Worm (Caenorhabditis elegans) whole organism, young adult: ENCODE results near the gene K03H1.13.
A peak's percentile ranks its signal among the peaks of the same experiment; 100 is the strongest.

Experiments
- B0261.1 ChIP-seq: sonication (generic microtip); optimal IDR thresholded peaks from 2 replicates; lab custom pipeline; 2016; ENCODE audit warnings: mild to moderate bottlenecking, missing genetic modification characterization, moderate library complexity, missing compliant biosample characterization
- B0336.3 ChIP-seq: fragments of 200-800 bp; sonication (Bioruptor generic); IDR thresholded peaks from 2 replicates; pipeline ENCODE4 v1.3.6; 2022; ENCODE audit warnings: missing genetic modification characterization, missing compliant biosample characterization
- F10E7.11 ChIP-seq: sonication (generic microtip); optimal IDR thresholded peaks from 2 replicates; lab custom pipeline; 2017; ENCODE audit warnings: mild to moderate bottlenecking, missing genetic modification characterization, moderate library complexity, missing compliant biosample characterization
- F49E8.2 ChIP-seq: sonication (generic microtip); optimal IDR thresholded peaks from 3 replicates; lab custom pipeline; 2017; ENCODE audit warnings: missing genetic modification characterization, mild to moderate bottlenecking, missing compliant biosample characterization, antibody characterized with exemption, moderate library complexity; ENCODE audit not compliant: insufficient read depth
- F57A8.1 ChIP-seq: fragments of 200-800 bp; sonication (Bioruptor generic); optimal IDR thresholded peaks from 2 replicates; lab custom pipeline; 2018; ENCODE audit warnings: mild to moderate bottlenecking, missing genetic modification characterization, moderate library complexity, missing compliant biosample characterization
- F57C9.4 ChIP-seq: sonication (generic microtip); optimal IDR thresholded peaks from 2 replicates; lab custom pipeline; 2017; ENCODE audit warnings: mild to moderate bottlenecking, missing genetic modification characterization, missing compliant biosample characterization
- K12H6.12 ChIP-seq: fragments of 200-800 bp; sonication (Bioruptor generic); optimal IDR thresholded peaks from 2 replicates; lab custom pipeline; 2018; ENCODE audit warnings: mild to moderate bottlenecking, missing genetic modification characterization, missing compliant biosample characterization
- Y67H2A.10 ChIP-seq: fragments of 200-800 bp; sonication (Bioruptor generic); conservative IDR thresholded peaks from 2 replicates; pipeline ENCODE4 v1.3.6; 2022; ENCODE audit warnings: missing genetic modification reagents, missing genetic modification characterization, missing compliant biosample characterization
- attf-6 ChIP-seq: fragments of 200-800 bp; sonication (Bioruptor generic); IDR thresholded peaks from 2 replicates; pipeline ENCODE4 v1.3.6; 2022; ENCODE audit warnings: missing genetic modification reagents, missing genetic modification characterization, missing compliant biosample characterization
- bed-1 ChIP-seq: fragments of 200-800 bp; sonication (Bioruptor generic); IDR thresholded peaks from 2 replicates; pipeline ENCODE4 v1.3.6; 2022; ENCODE audit warnings: missing genetic modification reagents, missing genetic modification characterization, missing compliant biosample characterization
- cebp-1 ChIP-seq, 2 experiments: fragments of 200-800 bp in 1 of 2; sonication (Bioruptor generic) in 1 of 2; sonication (generic microtip) in 1 of 2; IDR thresholded peaks in 1 of 2; optimal IDR thresholded peaks in 1 of 2; 2 replicates each; pipeline versions ENCODE4 v1.3.6 to Lab custom; 2017 to 2022; ENCODE audit warnings: missing compliant biosample characterization in 2 of 2, missing genetic modification characterization in 2 of 2, mild to moderate bottlenecking in 1 of 2, missing genetic modification reagents in 1 of 2, moderate library complexity in 1 of 2
- ceh-100 ChIP-seq: fragments of 200-800 bp; sonication (Bioruptor generic); IDR thresholded peaks from 2 replicates; pipeline ENCODE4 v1.3.6; 2022; ENCODE audit warnings: missing genetic modification reagents, missing genetic modification characterization, missing compliant biosample characterization
- dox-1 ChIP-seq: fragments of 200-800 bp; sonication (Bioruptor generic); IDR thresholded peaks from 2 replicates; pipeline ENCODE4 v1.3.6; 2022; ENCODE audit warnings: missing genetic modification reagents, missing genetic modification characterization, missing compliant biosample characterization
- efl-1 ChIP-seq: fragments of 150-350 bp; optimal IDR thresholded peaks from 2 replicates; lab custom pipeline; 2014; ENCODE audit warnings: missing biosample characterization, missing genetic modification reagents, missing genetic modification characterization
- ekl-4 ChIP-seq: fragments of 200-800 bp; sonication (Bioruptor generic); IDR thresholded peaks from 2 replicates; pipeline ENCODE4 v1.3.6; 2022; ENCODE audit warnings: missing genetic modification reagents, missing genetic modification characterization, missing compliant biosample characterization
- ets-4 ChIP-seq: fragments of 200-800 bp; sonication (Bioruptor generic); optimal IDR thresholded peaks from 2 replicates; lab custom pipeline; 2018; ENCODE audit warnings: mild to moderate bottlenecking, missing genetic modification characterization, missing compliant biosample characterization
- gei-17 ChIP-seq: fragments of 200-800 bp; sonication (Bioruptor generic); optimal IDR thresholded peaks from 2 replicates; lab custom pipeline; 2018; ENCODE audit warnings: mild to moderate bottlenecking, missing genetic modification characterization, missing compliant biosample characterization
- hlh-26 ChIP-seq: fragments of 200-800 bp; sonication (Bioruptor generic); conservative IDR thresholded peaks from 2 replicates; pipeline ENCODE4 v1.3.6; 2022; ENCODE audit warnings: missing genetic modification reagents, missing genetic modification characterization, missing compliant biosample characterization
- hmg-1.2 ChIP-seq: fragments of 200-800 bp; sonication (Bioruptor generic); IDR thresholded peaks from 2 replicates; pipeline ENCODE4 v1.3.6; 2022; ENCODE audit warnings: missing genetic modification reagents, missing genetic modification characterization, missing compliant biosample characterization
- hsf-1 ChIP-seq: fragments of 200-800 bp; sonication (Bioruptor generic); IDR thresholded peaks from 2 replicates; pipeline ENCODE4 v1.3.6; 2022; ENCODE audit warnings: missing genetic modification reagents, missing genetic modification characterization, missing compliant biosample characterization
- lsl-1 ChIP-seq: fragments of 200-800 bp; sonication (Bioruptor generic); optimal IDR thresholded peaks from 2 replicates; lab custom pipeline; 2018; ENCODE audit warnings: mild to moderate bottlenecking, missing genetic modification characterization, moderate library complexity, missing compliant biosample characterization
- lsy-27 ChIP-seq: sonication (generic microtip); optimal IDR thresholded peaks from 2 replicates; lab custom pipeline; 2017; ENCODE audit warnings: missing genetic modification characterization, mild to moderate bottlenecking, missing compliant biosample characterization, antibody characterized with exemption, missing genotype, borderline replicate concordance; ENCODE audit not compliant: insufficient read depth
- madf-3 ChIP-seq: fragments of 200-800 bp; sonication (Bioruptor generic); IDR thresholded peaks from 2 replicates; pipeline ENCODE4 v1.3.6; 2022; ENCODE audit warnings: missing genetic modification reagents, missing genetic modification characterization, missing compliant biosample characterization
- mxl-1 ChIP-seq: sonication (generic microtip); optimal IDR thresholded peaks from 2 replicates; lab custom pipeline; 2016; ENCODE audit warnings: missing genetic modification characterization, missing compliant biosample characterization
- nfyb-1 ChIP-seq: fragments of 200-800 bp; sonication (Bioruptor generic); IDR thresholded peaks from 2 replicates; pipeline ENCODE4 v1.3.6; 2022; ENCODE audit warnings: missing genetic modification reagents, missing genetic modification characterization, missing compliant biosample characterization
- nhr-179 ChIP-seq: sonication (generic microtip); optimal IDR thresholded peaks from 2 replicates; lab custom pipeline; 2016; ENCODE audit warnings: mild to moderate bottlenecking, missing genetic modification characterization, missing compliant biosample characterization
- nhr-80 ChIP-seq: sonication (generic microtip); optimal IDR thresholded peaks from 2 replicates; lab custom pipeline; 2016; ENCODE audit warnings: missing genetic modification characterization, missing compliant biosample characterization
- nhr-90 ChIP-seq: sonication (generic microtip); optimal IDR thresholded peaks from 2 replicates; lab custom pipeline; 2016; ENCODE audit warnings: missing genotype, mild to moderate bottlenecking, missing genetic modification characterization, missing compliant biosample characterization
- rcor-1 ChIP-seq: fragments of 200-800 bp; sonication (Bioruptor generic); IDR thresholded peaks from 2 replicates; pipeline ENCODE4 v1.3.6; 2022; ENCODE audit warnings: missing genetic modification reagents, missing genetic modification characterization, missing compliant biosample characterization
- sdz-38 ChIP-seq: sonication (generic microtip); optimal IDR thresholded peaks from 2 replicates; lab custom pipeline; 2016; ENCODE audit warnings: missing genotype, missing genetic modification characterization, missing compliant biosample characterization
- snpc-1.3 ChIP-seq: sonication (generic microtip); optimal IDR thresholded peaks from 2 replicates; lab custom pipeline; 2017; ENCODE audit warnings: missing genetic modification characterization, mild to moderate bottlenecking, missing compliant biosample characterization, antibody characterized with exemption, moderate library complexity, missing genotype, missing genetic modification reagents; ENCODE audit not compliant: insufficient read depth
- somi-1 ChIP-seq: fragments of 200-800 bp; sonication (Bioruptor generic); optimal IDR thresholded peaks from 2 replicates; lab custom pipeline; 2018; ENCODE audit warnings: mild to moderate bottlenecking, missing genetic modification characterization, missing compliant biosample characterization
- sptf-2 ChIP-seq: fragments of 200-800 bp; sonication (Bioruptor generic); optimal IDR thresholded peaks from 2 replicates; lab custom pipeline; 2018; ENCODE audit warnings: mild to moderate bottlenecking, missing genetic modification characterization, missing compliant biosample characterization
- tlf-1 ChIP-seq: fragments of 200-800 bp; sonication (Bioruptor generic); optimal IDR thresholded peaks from 2 replicates; lab custom pipeline; 2018; ENCODE audit warnings: mild to moderate bottlenecking, missing genetic modification characterization, missing compliant biosample characterization
- unc-62 ChIP-seq: fragments of 150-350 bp; optimal IDR thresholded peaks from 2 replicates; lab custom pipeline; 2014; ENCODE audit warnings: missing biosample characterization, missing genetic modification reagents, missing genetic modification characterization
- zfh-2 ChIP-seq: fragments of 200-800 bp; sonication (Bioruptor generic); conservative IDR thresholded peaks from 2 replicates; pipeline ENCODE4 v1.3.6; 2022; ENCODE audit warnings: missing genetic modification reagents, missing genetic modification characterization, missing compliant biosample characterization
- zim-3 ChIP-seq: sonication (generic microtip); optimal IDR thresholded peaks from 2 replicates; lab custom pipeline; 2017; ENCODE audit warnings: mild to moderate bottlenecking, missing genetic modification characterization, moderate library complexity, missing compliant biosample characterization
- ztf-18 ChIP-seq: sonication (generic microtip); optimal IDR thresholded peaks from 2 replicates; lab custom pipeline; 2016; ENCODE audit warnings: missing genotype, mild to moderate bottlenecking, missing genetic modification characterization, missing compliant biosample characterization
- ztf-22 ChIP-seq: fragments of 200-800 bp; sonication (Bioruptor generic); optimal IDR thresholded peaks from 2 replicates; lab custom pipeline; 2018; ENCODE audit warnings: mild to moderate bottlenecking, missing genetic modification characterization, moderate library complexity, missing compliant biosample characterization
- ztf-6 ChIP-seq: fragments of 200-800 bp; sonication (Bioruptor generic); IDR thresholded peaks from 2 replicates; pipeline ENCODE4 v1.3.6; 2022; ENCODE audit warnings: missing genetic modification reagents, missing genetic modification characterization, missing compliant biosample characterization

The K03H1.13 gene

DNA sequence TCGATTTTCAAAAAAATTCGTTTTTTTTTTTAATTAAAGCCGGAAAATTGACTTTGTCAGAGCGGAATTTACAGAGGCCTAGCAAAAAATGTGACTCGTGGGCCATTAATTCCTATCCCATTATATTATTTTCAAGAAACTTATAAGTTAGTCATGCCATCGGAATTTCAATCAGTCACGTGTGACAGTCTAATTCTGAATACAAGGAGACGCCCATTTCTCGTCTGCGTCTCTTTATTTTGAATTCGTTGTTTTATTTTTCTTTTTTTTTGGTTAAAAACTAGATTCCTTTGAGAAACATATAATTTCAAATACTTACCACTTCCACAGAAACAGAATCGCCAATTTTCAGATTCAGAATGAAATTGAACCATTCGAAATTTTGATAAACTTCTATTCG is 41.4 kb downstream of the K03H1.13 start:
- TF ChIP-seq cebp-1 (GFP tag; IDR thresholded peaks at IDR 0.05; lab: Robert Waterston, UW) (no peak), cebp-1 (tag; optimal IDR thresholded peaks at IDR 0.05; lab: Kevin White, UChicago) (peak; percentile 11), gei-17 (no peak), hmg-1.2 (peak; percentile 14; the same call in 1 of the 2 replicates), attf-6 (GFP tag; lab: Robert Waterston, UW) (no peak), hsf-1 (GFP tag; lab: Robert Waterston, UW) (no peak), nhr-179 (tag; lab: Kevin White, UChicago) (no peak)

DNA sequence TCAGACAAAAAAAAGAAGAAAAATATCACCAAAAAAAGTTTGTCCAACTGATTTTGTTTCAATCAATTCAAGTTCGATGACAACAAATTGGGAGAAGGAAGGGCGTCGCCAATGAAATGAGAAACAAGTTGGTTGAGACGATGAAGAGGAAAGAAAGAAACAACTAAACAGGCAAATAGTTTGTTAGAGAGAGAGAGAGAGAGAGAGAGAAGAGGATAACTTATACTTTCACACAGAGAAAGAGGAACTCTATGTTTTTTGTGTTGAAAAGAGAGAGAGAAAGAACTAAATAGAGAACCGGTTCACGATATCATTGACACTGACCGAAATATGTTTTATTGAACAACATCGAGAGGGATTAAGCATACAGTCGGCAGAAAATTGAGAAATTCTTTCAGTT is 42.6 kb downstream of the K03H1.13 start:
- TF ChIP-seq unc-62 (GFP tag; lab: Kevin White, UChicago) (no peak), bed-1 (GFP tag; lab: Robert Waterston, UW) (no peak), ztf-6 (no peak), sdz-38 (tag; lab: Kevin White, UChicago) (no peak), sptf-2 (no peak), ekl-4 (GFP tag; lab: Robert Waterston, UW) (no peak), zim-3 (tag; lab: Kevin White, UChicago) (no peak), hlh-26 (GFP tag; lab: Robert Waterston, UW) (no peak), tlf-1 (no peak), F10E7.11 (tag; lab: Kevin White, UChicago) (no peak), zfh-2 (GFP tag; lab: Robert Waterston, UW) (no peak), madf-3 (GFP tag; lab: Robert Waterston, UW) (no peak), F57A8.1 (GFP tag; lab: Kevin White, UChicago) (no peak), ztf-18 (no peak), F57C9.4 (tag; lab: Kevin White, UChicago) (no peak)

DNA sequence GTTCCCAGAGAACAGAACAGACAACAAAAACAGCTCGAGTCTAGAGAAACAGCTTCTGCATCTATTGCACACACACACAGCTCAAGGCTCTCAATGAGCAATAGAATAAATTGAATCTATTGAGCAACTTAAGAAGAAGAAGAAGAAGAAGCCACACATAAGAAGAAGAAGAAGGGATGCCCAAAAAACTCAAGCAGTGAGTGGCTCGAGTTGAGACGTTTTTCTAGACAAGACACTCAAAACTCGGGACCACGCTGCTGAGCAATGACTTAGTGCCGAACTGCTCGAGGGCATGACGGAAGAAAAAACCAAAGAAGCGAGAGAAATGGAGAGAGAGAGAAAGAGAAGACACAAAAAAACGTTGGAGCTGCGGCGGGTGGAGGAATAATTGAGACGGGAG is 44.8 kb downstream of the K03H1.13 start:
- TF ChIP-seq B0336.3 (GFP tag; lab: Robert Waterston, UW) = no peak
- TF ChIP-seq F49E8.2 (tag; lab: Kevin White, UChicago) = no peak
- TF ChIP-seq lsy-27 (tag; lab: Kevin White, UChicago) = no peak
- no peak for TF ChIP-seq efl-1 (GFP tag; lab: Kevin White, UChicago)
- no peak for TF ChIP-seq ztf-22
- no peak for TF ChIP-seq snpc-1.3
- TF ChIP-seq mxl-1 (tag; lab: Kevin White, UChicago) = no peak
- TF ChIP-seq B0261.1 (tag; lab: Kevin White, UChicago) = no peak
- no peak for TF ChIP-seq nfyb-1 (GFP tag; lab: Robert Waterston, UW)
- peak; percentile 0 for TF ChIP-seq somi-1 (GFP tag; lab: Kevin White, UChicago)
- no peak for TF ChIP-seq Y67H2A.10 (GFP tag; lab: Robert Waterston, UW)
- TF ChIP-seq K12H6.12 (tag; lab: Kevin White, UChicago) = peak; percentile 34
- no peak for TF ChIP-seq nhr-90 (tag; lab: Kevin White, UChicago)
- TF ChIP-seq rcor-1 (GFP tag; lab: Robert Waterston, UW) = no peak
- TF ChIP-seq zfh-2 (GFP tag; lab: Robert Waterston, UW) = peak; percentile 80
- TF ChIP-seq cebp-1 (GFP tag; IDR thresholded peaks at IDR 0.05; lab: Robert Waterston, UW) = no peak
- peak; percentile 30 for TF ChIP-seq cebp-1 (tag; optimal IDR thresholded peaks at IDR 0.05; lab: Kevin White, UChicago)
- TF ChIP-seq ets-4 (GFP tag; lab: Kevin White, UChicago) = no peak
- TF ChIP-seq dox-1 (GFP tag; lab: Robert Waterston, UW) = no peak
- TF ChIP-seq lsl-1 (GFP tag; lab: Kevin White, UChicago) = no peak
- no peak for TF ChIP-seq hmg-1.2
- peak; percentile 19 for TF ChIP-seq nhr-80
- TF ChIP-seq gei-17 = no peak
- TF ChIP-seq ceh-100 = no peak
